Comparison of ENCODE assay signal across 6 fruit fly cellular contexts in genomic region chr2L:18152172-18152639, dm6.
TF ChIP-seq lines count a peak whose summit lies in the region.

Gene Socs36E, minus strand, starts transcription at chr2L:18152417.

- TF ChIP-seq CTCF in S2 (optimal IDR thresholded peaks at IDR 0.05; lab: Kevin White, UChicago), result peak; percentile 82 to 89
- peak; percentile 81 for TF ChIP-seq CTCF in whole organism, embryonic (GFP tag; optimal IDR thresholded peaks at IDR 0.05; lab: Kevin White, UChicago)

TF ChIP-seq in whole organism, adult, 20 proteins besides CTCF, POLR2A, EP300 and RAD21:
- peak; percentile 8 for TF ChIP-seq CG33017 (tag; optimal IDR thresholded peaks at IDR 0.05; lab: Kevin White, UChicago)
- TF ChIP-seq CG1620 (GFP tag; optimal IDR thresholded peaks at IDR 0.05; lab: Kevin White, UChicago), result peak; percentile 34
- peak; percentile 79 for TF ChIP-seq tj (GFP tag; optimal IDR thresholded peaks at IDR 0.05; lab: Kevin White, UChicago)
- peak; percentile 41 for TF ChIP-seq bab1 (GFP tag; optimal IDR thresholded peaks at IDR 0.05; lab: Kevin White, UChicago)
- no peak for TF ChIP-seq toe (GFP tag; optimal IDR thresholded peaks at IDR 0.05; lab: Kevin White, UChicago)
- TF ChIP-seq CG12768 (GFP tag; optimal IDR thresholded peaks at IDR 0.05; lab: Kevin White, UChicago), result no peak
- TF ChIP-seq Mnt (GFP tag; optimal IDR thresholded peaks at IDR 0.05; lab: Kevin White, UChicago), result peak; percentile 57
- TF ChIP-seq cic (GFP tag; optimal IDR thresholded peaks at IDR 0.05; lab: Kevin White, UChicago), result peak; percentile 26
- TF ChIP-seq CG14711 (tag; optimal IDR thresholded peaks at IDR 0.05; lab: Kevin White, UChicago), result no peak

TF ChIP-seq in whole organism, embryonic, 481 proteins besides CTCF, POLR2A, EP300 and RAD21 (continues in another document):
- peak; percentile 10 for TF ChIP-seq lab (GFP tag; optimal IDR thresholded peaks at IDR 0.05; lab: Kevin White, UChicago)
- no peak for TF ChIP-seq trh (GFP tag; optimal IDR thresholded peaks at IDR 0.05; lab: Kevin White, UChicago)
- TF ChIP-seq kay (GFP tag; optimal IDR thresholded peaks at IDR 0.05; lab: Kevin White, UChicago), result no peak
- TF ChIP-seq mirr (GFP tag; optimal IDR thresholded peaks at IDR 0.05; lab: Kevin White, UChicago), result peak; percentile 39
- peak; percentile 33 for TF ChIP-seq caup (GFP tag; optimal IDR thresholded peaks at IDR 0.05; lab: Kevin White, UChicago; ENCODE audit: severe bottlenecking)
- peak; percentile 23; the same call in 1 of the 2 replicates for TF ChIP-seq Adf1 (GFP tag; IDR thresholded peaks at IDR 0.05; lab: Robert Waterston, UW)
- TF ChIP-seq salm (tag; optimal IDR thresholded peaks at IDR 0.05; lab: Kevin White, UChicago), result peak; percentile 22
- no peak for TF ChIP-seq toy (GFP tag; IDR thresholded peaks at IDR 0.05; lab: Robert Waterston, UW)
- TF ChIP-seq CG2889 (GFP tag; IDR thresholded peaks at IDR 0.05; lab: Robert Waterston, UW), result no peak
- TF ChIP-seq wor (GFP tag; IDR thresholded peaks at IDR 0.05; lab: Robert Waterston, UW), result no peak
- no peak for TF ChIP-seq Awh (GFP tag; IDR thresholded peaks at IDR 0.05; lab: Robert Waterston, UW)
- TF ChIP-seq pnt (GFP tag; optimal IDR thresholded peaks at IDR 0.05; lab: Kevin White, UChicago), result peak; percentile 4
- no peak for TF ChIP-seq corto (GFP tag; optimal IDR thresholded peaks at IDR 0.05; lab: Kevin White, UChicago)
- no peak for TF ChIP-seq Hr78 (GFP tag; optimal IDR thresholded peaks at IDR 0.05; lab: Kevin White, UChicago)
- peak; percentile 65 for TF ChIP-seq CG16813 (GFP tag; IDR thresholded peaks at IDR 0.05; lab: Robert Waterston, UW; ENCODE audit: partially characterized antibody)
- no peak for TF ChIP-seq sc (optimal IDR thresholded peaks at IDR 0.05; lab: Kevin White, UChicago)
- TF ChIP-seq sc (GFP tag; optimal IDR thresholded peaks at IDR 0.05; lab: Kevin White, UChicago), result no peak
- TF ChIP-seq tio (GFP tag; optimal IDR thresholded peaks at IDR 0.05; lab: Kevin White, UChicago), result no peak
- TF ChIP-seq CG6813 (GFP tag; optimal IDR thresholded peaks at IDR 0.05; lab: Kevin White, UChicago), result no peak
- no peak for TF ChIP-seq CG1529 (GFP tag; optimal IDR thresholded peaks at IDR 0.05; lab: Kevin White, UChicago)
- no peak for TF ChIP-seq crp (GFP tag; optimal IDR thresholded peaks at IDR 0.05; lab: Kevin White, UChicago)

TF ChIP-seq in whole organism, prepupa, 60 proteins besides CTCF, POLR2A, EP300 and RAD21:
- peak in 1 of 2 experiments; percentile 30 for TF ChIP-seq salr (GFP tag; optimal IDR thresholded peaks at IDR 0.05; lab: Kevin White, UChicago)
- no peak for TF ChIP-seq Blimp-1 (GFP tag; optimal IDR thresholded peaks at IDR 0.05; lab: Kevin White, UChicago)
- peak; percentile 28 for TF ChIP-seq Sox14 (GFP tag; optimal IDR thresholded peaks at IDR 0.05; lab: Kevin White, UChicago)
- TF ChIP-seq CG6808 (GFP tag; optimal IDR thresholded peaks at IDR 0.05; lab: Kevin White, UChicago), result peak; percentile 43
- TF ChIP-seq CG8319 (GFP tag; optimal IDR thresholded peaks at IDR 0.05; lab: Kevin White, UChicago), result no peak
- TF ChIP-seq Eip75B (GFP tag; optimal IDR thresholded peaks at IDR 0.05; lab: Kevin White, UChicago), result peak; percentile 72
- TF ChIP-seq CG1621 (tag; optimal IDR thresholded peaks at IDR 0.05; lab: Kevin White, UChicago), result peak; percentile 100
- peak; percentile 51 for TF ChIP-seq vri (GFP tag; optimal IDR thresholded peaks at IDR 0.05; lab: Kevin White, UChicago)
- TF ChIP-seq CG3919 (GFP tag; optimal IDR thresholded peaks at IDR 0.05; lab: Kevin White, UChicago), result peak; percentile 56
- TF ChIP-seq fd59A (GFP tag; optimal IDR thresholded peaks at IDR 0.05; lab: Kevin White, UChicago), result no peak
- peak; percentile 28; the same call in 1 of the 2 replicates for TF ChIP-seq CG15336 (GFP tag; IDR thresholded peaks at IDR 0.05; lab: Robert Waterston, UW)
- peak; percentile 23; the same call in 1 of the 2 replicates for TF ChIP-seq CG11294 (GFP tag; IDR thresholded peaks at IDR 0.05; lab: Robert Waterston, UW)
- TF ChIP-seq eg (GFP tag; IDR thresholded peaks at IDR 0.05; lab: Robert Waterston, UW), result no peak
- TF ChIP-seq dsx (GFP tag; optimal IDR thresholded peaks at IDR 0.05; lab: Kevin White, UChicago; ENCODE audit: poor library complexity, severe bottlenecking), result peak; percentile 32
- no peak for TF ChIP-seq CG10669 (GFP tag; optimal IDR thresholded peaks at IDR 0.05; lab: Kevin White, UChicago)

TF ChIP-seq in whole organism, pupa, 21 proteins besides CTCF, POLR2A, EP300 and RAD21:
- TF ChIP-seq EcR (GFP tag; optimal IDR thresholded peaks at IDR 0.05; lab: Kevin White, UChicago), result no peak
- TF ChIP-seq CG10348 (GFP tag; IDR thresholded peaks at IDR 0.05; lab: Robert Waterston, UW), result no peak
- no peak for TF ChIP-seq CG8159 (tag; optimal IDR thresholded peaks at IDR 0.05; lab: Kevin White, UChicago)
- no peak for TF ChIP-seq CG8301 (tag; optimal IDR thresholded peaks at IDR 0.05; lab: Kevin White, UChicago)
- no peak for TF ChIP-seq CG13204 (GFP tag; optimal IDR thresholded peaks at IDR 0.05; lab: Kevin White, UChicago)
- TF ChIP-seq CG14655 (GFP tag; optimal IDR thresholded peaks at IDR 0.05; lab: Kevin White, UChicago), result no peak
- no peak for TF ChIP-seq CG9948 (tag; optimal IDR thresholded peaks at IDR 0.05; lab: Kevin White, UChicago)
- TF ChIP-seq CG15710 (tag; optimal IDR thresholded peaks at IDR 0.05; lab: Kevin White, UChicago), result peak; percentile 1
- TF ChIP-seq CG34367 (tag; optimal IDR thresholded peaks at IDR 0.05; lab: Kevin White, UChicago), result no peak
- TF ChIP-seq CG4496 (GFP tag; IDR thresholded peaks at IDR 0.05; lab: Robert Waterston, UW), result 0 out of 3 replicates have a peak, but pooled peaks have one; percentile 20
- peak; percentile 30; the same call in 1 of the 2 replicates for TF ChIP-seq CG32121 (GFP tag; IDR thresholded peaks at IDR 0.05; lab: Robert Waterston, UW)
- TF ChIP-seq Ets98B (GFP tag; IDR thresholded peaks at IDR 0.05; lab: Robert Waterston, UW), result peak; percentile 44
- TF ChIP-seq rn (GFP tag; IDR thresholded peaks at IDR 0.05; lab: Robert Waterston, UW), result no peak
- no peak for TF ChIP-seq Pif1A (GFP tag; optimal IDR thresholded peaks at IDR 0.05; lab: Kevin White, UChicago)
- TF ChIP-seq Pif1B (GFP tag; optimal IDR thresholded peaks at IDR 0.05; lab: Kevin White, UChicago), result no peak
- no peak for TF ChIP-seq gl (tag; optimal IDR thresholded peaks at IDR 0.05; lab: Kevin White, UChicago)
- TF ChIP-seq D1 (tag; optimal IDR thresholded peaks at IDR 0.05; lab: Kevin White, UChicago), result no peak
- TF ChIP-seq fd96Ca (GFP tag; IDR thresholded peaks at IDR 0.05; lab: Robert Waterston, UW), result no peak
- peak; percentile 36; the same call in 1 of the 2 replicates for TF ChIP-seq CG12605 (GFP tag; IDR thresholded peaks at IDR 0.05; lab: Robert Waterston, UW)
- no peak for TF ChIP-seq CG17806 (tag; optimal IDR thresholded peaks at IDR 0.05; lab: Kevin White, UChicago)
- TF ChIP-seq Snoo (tag; optimal IDR thresholded peaks at IDR 0.05; lab: Kevin White, UChicago), result no peak
TF ChIP-seq in whole organism, pupa: peak in this region for 5.

TF ChIP-seq in whole organism, wandering third instar larva, 38 proteins besides CTCF, POLR2A, EP300 and RAD21 (continues in another document):
- TF ChIP-seq Abd-B (GFP tag; optimal IDR thresholded peaks at IDR 0.05; lab: Kevin White, UChicago) (no peak), N (GFP tag; optimal IDR thresholded peaks at IDR 0.05; lab: Kevin White, UChicago) (no peak), foxo (GFP tag; optimal IDR thresholded peaks at IDR 0.05; lab: Kevin White, UChicago) (peak in 1 of 2 experiments; percentile 13), sv (GFP tag; optimal IDR thresholded peaks at IDR 0.05; lab: Kevin White, UChicago) (peak; percentile 4), dl (GFP tag; optimal IDR thresholded peaks at IDR 0.05; lab: Kevin White, UChicago; ENCODE audit: insufficient read depth in 1 of 2, partially characterized antibody in 2 of 2) (no peak), woc (GFP tag; optimal IDR thresholded peaks at IDR 0.05; lab: Kevin White, UChicago) (no peak), Hr78 (GFP tag; optimal IDR thresholded peaks at IDR 0.05; lab: Kevin White, UChicago) (no peak), lola (GFP tag; optimal IDR thresholded peaks at IDR 0.05; lab: Kevin White, UChicago) (no peak), Vsx2 (GFP tag; optimal IDR thresholded peaks at IDR 0.05; lab: Kevin White, UChicago; ENCODE audit: partially characterized antibody) (peak; percentile 35), usp (GFP tag; optimal IDR thresholded peaks at IDR 0.05; lab: Kevin White, UChicago) (no peak), Sp1 (GFP tag; optimal IDR thresholded peaks at IDR 0.05; lab: Kevin White, UChicago) (peak; percentile 5), Mio (GFP tag; optimal IDR thresholded peaks at IDR 0.05; lab: Kevin White, UChicago) (no peak), Jra (GFP tag; optimal IDR thresholded peaks at IDR 0.05; lab: Kevin White, UChicago) (no peak), brk (GFP tag; optimal IDR thresholded peaks at IDR 0.05; lab: Kevin White, UChicago) (no peak), psq (GFP tag; optimal IDR thresholded peaks at IDR 0.05; lab: Kevin White, UChicago) (peak; percentile 13), Hr83 (GFP tag; optimal IDR thresholded peaks at IDR 0.05; lab: Kevin White, UChicago; ENCODE audit: poor library complexity, severe bottlenecking) (peak; percentile 42), HLH106 (tag; optimal IDR thresholded peaks at IDR 0.05; lab: Kevin White, UChicago) (peak; percentile 8), OdsH (GFP tag; optimal IDR thresholded peaks at IDR 0.05; lab: Kevin White, UChicago) (no peak), CG32264 (GFP tag; optimal IDR thresholded peaks at IDR 0.05; lab: Kevin White, UChicago) (no peak), sage (GFP tag; optimal IDR thresholded peaks at IDR 0.05; lab: Kevin White, UChicago) (no peak), Rel (GFP tag; optimal IDR thresholded peaks at IDR 0.05; lab: Kevin White, UChicago) (no peak), Rel (tag; optimal IDR thresholded peaks at IDR 0.05; lab: Kevin White, UChicago) (peak; percentile 70), jim (GFP tag; optimal IDR thresholded peaks at IDR 0.05; lab: Kevin White, UChicago) (no peak), br (GFP tag; optimal IDR thresholded peaks at IDR 0.05; lab: Kevin White, UChicago) (no peak), Hnf4 (GFP tag; optimal IDR thresholded peaks at IDR 0.05; lab: Kevin White, UChicago) (no peak), h (GFP tag; optimal IDR thresholded peaks at IDR 0.05; lab: Kevin White, UChicago) (no peak), fru (GFP tag; optimal IDR thresholded peaks at IDR 0.05; lab: Kevin White, UChicago) (no peak), CG9705 (GFP tag; optimal IDR thresholded peaks at IDR 0.05; lab: Kevin White, UChicago) (no peak), Myc (optimal IDR thresholded peaks at IDR 0.05; lab: Kevin White, UChicago) (peak; percentile 93), dsf (GFP tag; optimal IDR thresholded peaks at IDR 0.05; lab: Kevin White, UChicago; ENCODE audit: borderline replicate concordance) (no peak), Dfd (GFP tag; optimal IDR thresholded peaks at IDR 0.05; lab: Kevin White, UChicago) (no peak), dmrt93B (GFP tag; optimal IDR thresholded peaks at IDR 0.05; lab: Kevin White, UChicago) (no peak)
